Worm (Caenorhabditis elegans): ENCODE results near the gene ttr-33.

- TF ChIP-seq pqm-1 (tag; optimal IDR thresholded peaks at IDR 0.05) (no peak), ttx-3 (tag; optimal IDR thresholded peaks at IDR 0.05) (no peak), elt-4 (tag; optimal IDR thresholded peaks at IDR 0.05) (no peak), syd-9 (tag; optimal IDR thresholded peaks at IDR 0.05) (no peak), unc-42 (tag; optimal IDR thresholded peaks at IDR 0.05) (no peak), F13H6.1 (tag; optimal IDR thresholded peaks at IDR 0.05) (no peak), pha-4 (tag; optimal IDR thresholded peaks at IDR 0.05) (no peak), pros-1 (tag; optimal IDR thresholded peaks at IDR 0.05) (no peak), pag-3 (tag; optimal IDR thresholded peaks at IDR 0.05; ENCODE audit: borderline replicate concordance) (no peak), sdc-2 (tag; optimal IDR thresholded peaks at IDR 0.05) (no peak), ceh-6 (GFP tag; optimal IDR thresholded peaks at IDR 0.05) (no peak), sox-2 (GFP tag; IDR thresholded peaks at IDR 0.05) (no peak), madf-2 (tag; optimal IDR thresholded peaks at IDR 0.05) (no peak), che-1 (tag; optimal IDR thresholded peaks at IDR 0.05) (no peak)
These were observed 25.4 kb upstream of the ttr-33 start, which contains the start of gene C37C3.10 for ce11 chrV:7863020-7863523.

Measured in whole organism, late embryonic.